Fruit fly (Drosophila melanogaster): Measurements from ENCODE around the gene ND-75.
A peak's percentile ranks its signal among the peaks of the same experiment; 100 is the strongest.

ND-75 gene

DNA sequence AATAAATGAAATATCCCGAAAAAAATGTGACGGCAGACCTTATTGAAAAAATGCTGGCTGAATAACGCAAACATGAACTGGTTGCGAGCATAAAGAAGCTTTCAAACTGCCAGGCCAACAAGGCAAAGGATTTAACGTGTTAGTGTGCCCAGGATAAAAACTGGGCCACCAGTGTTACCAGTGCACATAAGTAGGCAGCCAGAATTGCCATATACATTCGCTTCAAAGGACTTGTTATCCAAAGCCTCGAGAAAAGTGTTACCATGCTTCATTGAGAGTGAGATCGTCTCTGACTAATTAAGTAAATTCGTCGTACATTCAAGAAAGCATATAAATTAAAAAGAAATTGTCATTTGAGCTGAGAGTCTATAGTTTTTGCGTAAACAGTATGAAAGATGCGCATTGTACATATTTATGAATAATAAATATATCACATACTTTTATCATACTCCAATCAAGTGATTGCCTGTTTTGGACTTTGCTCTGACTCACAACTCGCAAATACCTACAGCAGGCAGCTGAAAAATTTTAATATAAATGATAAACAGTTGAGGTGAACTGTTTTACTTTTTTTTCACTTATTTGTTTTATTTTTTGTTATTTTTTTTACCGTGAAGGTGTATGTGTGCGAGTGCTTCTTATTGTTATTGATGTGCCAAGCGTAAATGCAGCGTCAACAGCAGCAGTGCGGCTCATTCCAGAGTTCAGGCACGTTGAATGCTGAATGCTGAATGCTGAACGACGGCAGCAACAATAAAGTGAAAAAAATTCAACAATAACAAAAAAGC is 20.1 kb downstream of the ND-75 start:
- TF ChIP-seq klu (GFP tag; IDR thresholded peaks at IDR 0.05) (no peak), CG17359 (tag; optimal IDR thresholded peaks at IDR 0.05) (no peak), Gug (GFP tag; IDR thresholded peaks at IDR 0.05) (no peak), D (optimal IDR thresholded peaks at IDR 0.05) (no peak), D (GFP tag; optimal IDR thresholded peaks at IDR 0.05) (no peak), gce (GFP tag; IDR thresholded peaks at IDR 0.05) (no peak), nom (GFP tag; optimal IDR thresholded peaks at IDR 0.05) (peak; percentile 56), sqz (GFP tag; optimal IDR thresholded peaks at IDR 0.05) (peak; percentile 20), CG17912 (GFP tag; optimal IDR thresholded peaks at IDR 0.05) (no peak), CG7372 (GFP tag; IDR thresholded peaks at IDR 0.05) (no peak), chif (GFP tag; optimal IDR thresholded peaks at IDR 0.05) (no peak), Optix (GFP tag; IDR thresholded peaks at IDR 0.05) (no peak), Dfd (GFP tag; optimal IDR thresholded peaks at IDR 0.05) (no peak), Opbp (GFP tag; IDR thresholded peaks at IDR 0.05; ENCODE audit: partially characterized antibody) (no peak), CG2129 (GFP tag; IDR thresholded peaks at IDR 0.05; ENCODE audit: partially characterized antibody) (no peak), Fer1 (GFP tag; optimal IDR thresholded peaks at IDR 0.05) (no peak), usp (GFP tag; optimal IDR thresholded peaks at IDR 0.05) (no peak), H15 (GFP tag; IDR thresholded peaks at IDR 0.05) (no peak), row (GFP tag; IDR thresholded peaks at IDR 0.05) (no peak), bigmax (GFP tag; optimal IDR thresholded peaks at IDR 0.05) (no peak), CG16813 (GFP tag; IDR thresholded peaks at IDR 0.05; ENCODE audit: partially characterized antibody) (0 out of 3 replicates have a peak, but pooled peaks have one; percentile 21), CG8359 (GFP tag; optimal IDR thresholded peaks at IDR 0.05; ENCODE audit: borderline replicate concordance) (no peak), CG18262 (tag; optimal IDR thresholded peaks at IDR 0.05) (no peak), CG10462 (GFP tag; optimal IDR thresholded peaks at IDR 0.05) (no peak), Hr51 (GFP tag; optimal IDR thresholded peaks at IDR 0.05) (no peak), Elba2 (GFP tag; optimal IDR thresholded peaks at IDR 0.05) (peak; percentile 14), croc (GFP tag; conservative IDR thresholded peaks at IDR 0.05) (no peak), ATbp (GFP tag; optimal IDR thresholded peaks at IDR 0.05) (peak; percentile 12), hth (optimal IDR thresholded peaks at IDR 0.05) (no peak), org-1 (GFP tag; optimal IDR thresholded peaks at IDR 0.05) (no peak), Hmr (GFP tag; optimal IDR thresholded peaks at IDR 0.05) (no peak), CG10366 (GFP tag; IDR thresholded peaks at IDR 0.05) (no peak), crol (GFP tag; IDR thresholded peaks at IDR 0.05) (no peak), fd102C (GFP tag; optimal IDR thresholded peaks at IDR 0.05) (no peak), prd (optimal IDR thresholded peaks at IDR 0.05) (no peak), prd (GFP tag; IDR thresholded peaks at IDR 0.05) (no peak), ara (GFP tag; IDR thresholded peaks at IDR 0.05) (no peak), ewg (GFP tag; optimal IDR thresholded peaks at IDR 0.05) (no peak), CG17385 (GFP tag; optimal IDR thresholded peaks at IDR 0.05) (no peak), luna (GFP tag; optimal IDR thresholded peaks at IDR 0.05) (no peak), CG6854 (GFP tag; optimal IDR thresholded peaks at IDR 0.05) (no peak), Mes4 (GFP tag; optimal IDR thresholded peaks at IDR 0.05) (no peak), ro (GFP tag; IDR thresholded peaks at IDR 0.05) (no peak), CG31365 (tag; optimal IDR thresholded peaks at IDR 0.05) (no peak), stwl (tag; optimal IDR thresholded peaks at IDR 0.05) (peak; percentile 91), gt (GFP tag; IDR thresholded peaks at IDR 0.05) (no peak), CG3407 (GFP tag; optimal IDR thresholded peaks at IDR 0.05) (no peak), CG7357 (GFP tag; IDR thresholded peaks at IDR 0.05) (no peak), CG5953 (GFP tag; IDR thresholded peaks at IDR 0.05) (no peak)
